Worm (Caenorhabditis elegans) whole organism, late embryonic: ENCODE data around the gene pqe-1.

Experiments used
- C08G9.2 ChIP-seq: sonication (generic microtip); optimal IDR thresholded peaks from 2 replicates; lab custom pipeline; 2016; ENCODE audit warnings: mild to moderate bottlenecking, missing genetic modification characterization, moderate library complexity, missing compliant biosample characterization
- F13H6.1 ChIP-seq: sonication (generic microtip); optimal IDR thresholded peaks from 2 replicates; lab custom pipeline; 2016; ENCODE audit warnings: missing genetic modification characterization, missing compliant biosample characterization
- K09A11.1 ChIP-seq: sonication (generic microtip); optimal IDR thresholded peaks from 2 replicates; lab custom pipeline; 2017; ENCODE audit warnings: antibody characterized with exemption, mild to moderate bottlenecking, missing genetic modification characterization, missing compliant biosample characterization; ENCODE audit not compliant: insufficient read depth
- Y22D7AL.16 ChIP-seq: sonication (generic microtip); optimal IDR thresholded peaks from 2 replicates; lab custom pipeline; 2016; ENCODE audit warnings: missing genetic modification characterization, missing compliant biosample characterization
- ahr-1 ChIP-seq: sonication (generic microtip); optimal IDR thresholded peaks from 2 replicates; lab custom pipeline; 2016; ENCODE audit warnings: missing genetic modification characterization, missing compliant biosample characterization
- ama-1 ChIP-seq: fragments of 150-350 bp; optimal IDR thresholded peaks from 2 replicates; lab custom pipeline; 2014
- ceh-14 ChIP-seq: sonication (generic microtip); optimal IDR thresholded peaks from 2 replicates; lab custom pipeline; 2016; ENCODE audit warnings: missing genotype, missing genetic modification characterization, missing compliant biosample characterization
- ceh-18 ChIP-seq: sonication (generic microtip); optimal IDR thresholded peaks from 2 replicates; lab custom pipeline; 2016; ENCODE audit warnings: missing genetic modification characterization, missing compliant biosample characterization
- ceh-19 ChIP-seq: fragments of 200-800 bp; sonication (Bioruptor generic); optimal IDR thresholded peaks from 2 replicates; lab custom pipeline; 2018; ENCODE audit warnings: mild to moderate bottlenecking, missing genetic modification characterization, missing compliant biosample characterization
- ceh-22 ChIP-seq: sonication (generic microtip); optimal IDR thresholded peaks from 2 replicates; lab custom pipeline; 2017; ENCODE audit warnings: missing biosample characterization, missing genetic modification characterization
- ceh-24 ChIP-seq: sonication (generic microtip); optimal IDR thresholded peaks from 2 replicates; lab custom pipeline; 2016; ENCODE audit warnings: mild to moderate bottlenecking, missing genetic modification characterization, missing compliant biosample characterization
- ceh-30 ChIP-seq: fragments of 150-350 bp; optimal IDR thresholded peaks from 2 replicates; lab custom pipeline; 2014; ENCODE audit warnings: missing biosample characterization, missing genetic modification characterization
- ceh-34 ChIP-seq: sonication (generic microtip); optimal IDR thresholded peaks from 2 replicates; lab custom pipeline; 2016; ENCODE audit warnings: mild to moderate bottlenecking, missing genetic modification characterization, missing compliant biosample characterization
- ceh-48 ChIP-seq: sonication (generic microtip); optimal IDR thresholded peaks from 2 replicates; lab custom pipeline; 2016; ENCODE audit warnings: missing genetic modification characterization, inconsistent platforms, missing compliant biosample characterization
- ceh-6 ChIP-seq: fragments of 200-800 bp; sonication (Bioruptor generic); optimal IDR thresholded peaks from 2 replicates; lab custom pipeline; 2018; ENCODE audit warnings: mild to moderate bottlenecking, missing genetic modification characterization, missing compliant biosample characterization
- ceh-9 ChIP-seq: sonication (generic microtip); optimal IDR thresholded peaks from 2 replicates; lab custom pipeline; 2016; ENCODE audit warnings: mild to moderate bottlenecking, missing genetic modification characterization, inconsistent platforms, missing compliant biosample characterization
- dve-1 ChIP-seq: sonication (generic microtip); optimal IDR thresholded peaks from 2 replicates; lab custom pipeline; 2017; ENCODE audit warnings: antibody characterized with exemption, mild to moderate bottlenecking, missing genetic modification characterization, missing compliant biosample characterization
- elt-2 ChIP-seq: sonication (generic microtip); optimal IDR thresholded peaks from 2 replicates; lab custom pipeline; 2016; ENCODE audit warnings: missing genetic modification reagents, missing genetic modification characterization, missing compliant biosample characterization
- elt-4 ChIP-seq: sonication (generic microtip); optimal IDR thresholded peaks from 2 replicates; lab custom pipeline; 2016; ENCODE audit warnings: missing genetic modification characterization, missing compliant biosample characterization
- ets-4 ChIP-seq: sonication (generic microtip); optimal IDR thresholded peaks from 2 replicates; lab custom pipeline; 2016; ENCODE audit warnings: missing genetic modification characterization, missing compliant biosample characterization
- eyg-1 ChIP-seq: sonication (generic microtip); optimal IDR thresholded peaks from 2 replicates; lab custom pipeline; 2016; ENCODE audit warnings: missing genotype, missing genetic modification characterization, missing compliant biosample characterization
- fax-1 ChIP-seq: sonication (generic microtip); optimal IDR thresholded peaks from 2 replicates; lab custom pipeline; 2016; ENCODE audit warnings: missing genotype, missing genetic modification characterization, missing compliant biosample characterization
- fkh-6 ChIP-seq: sonication (generic microtip); optimal IDR thresholded peaks from 2 replicates; lab custom pipeline; 2016; ENCODE audit warnings: missing genetic modification characterization, missing compliant biosample characterization
- gmeb-2 ChIP-seq: sonication (generic microtip); optimal IDR thresholded peaks from 2 replicates; lab custom pipeline; 2016; ENCODE audit warnings: missing genetic modification characterization, inconsistent platforms, missing compliant biosample characterization
- hlh-15 ChIP-seq: sonication (generic microtip); optimal IDR thresholded peaks from 2 replicates; lab custom pipeline; 2016; ENCODE audit warnings: missing genetic modification characterization, missing compliant biosample characterization
- hlh-30 ChIP-seq: sonication (generic microtip); optimal IDR thresholded peaks from 2 replicates; lab custom pipeline; 2017; ENCODE audit warnings: antibody characterized with exemption, missing genetic modification characterization, missing compliant biosample characterization; ENCODE audit not compliant: insufficient read depth
- hlh-6 ChIP-seq: sonication (generic microtip); optimal IDR thresholded peaks from 2 replicates; lab custom pipeline; 2016; ENCODE audit warnings: missing genotype, missing genetic modification characterization, missing compliant biosample characterization
- hlh-8 ChIP-seq: sonication (generic microtip); optimal IDR thresholded peaks from 2 replicates; lab custom pipeline; 2016; ENCODE audit warnings: missing genotype, missing genetic modification characterization, missing compliant biosample characterization
- lim-6 ChIP-seq: sonication (generic microtip); optimal IDR thresholded peaks from 2 replicates; lab custom pipeline; 2016; ENCODE audit warnings: missing genetic modification characterization, missing compliant biosample characterization
- lin-11 ChIP-seq: fragments of 200-800 bp; sonication (Bioruptor generic); optimal IDR thresholded peaks from 2 replicates; lab custom pipeline; 2018; ENCODE audit warnings: mild to moderate bottlenecking, missing genetic modification characterization, missing compliant biosample characterization
- madf-2 ChIP-seq: sonication (generic microtip); optimal IDR thresholded peaks from 2 replicates; lab custom pipeline; 2017; ENCODE audit warnings: missing genetic modification characterization, missing compliant biosample characterization
- mec-3 ChIP-seq: sonication (generic microtip); optimal IDR thresholded peaks from 2 replicates; lab custom pipeline; 2016; ENCODE audit warnings: borderline replicate concordance, missing genetic modification characterization, missing compliant biosample characterization
- nfya-1 ChIP-seq: sonication (generic microtip); optimal IDR thresholded peaks from 2 replicates; lab custom pipeline; 2017; ENCODE audit warnings: missing genetic modification characterization, mild to moderate bottlenecking, missing compliant biosample characterization, antibody characterized with exemption, moderate library complexity
- nhr-11 ChIP-seq: fragments of 150-350 bp; optimal IDR thresholded peaks from 2 replicates; lab custom pipeline; 2014; ENCODE audit warnings: missing biosample characterization, missing genetic modification characterization
- nhr-232 ChIP-seq: sonication (generic microtip); optimal IDR thresholded peaks from 2 replicates; lab custom pipeline; 2016; ENCODE audit warnings: missing genetic modification characterization, missing compliant biosample characterization
- pag-3 ChIP-seq: sonication (generic microtip); optimal IDR thresholded peaks from 2 replicates; lab custom pipeline; 2016; ENCODE audit warnings: missing compliant biosample characterization, missing genetic modification characterization, borderline replicate concordance
- pat-9 ChIP-seq: fragments of 200-800 bp; sonication (Bioruptor generic); optimal IDR thresholded peaks from 2 replicates; lab custom pipeline; 2018; ENCODE audit warnings: mild to moderate bottlenecking, missing genetic modification characterization, moderate library complexity, missing compliant biosample characterization
- pax-1 ChIP-seq: fragments of 150-350 bp; optimal IDR thresholded peaks from 2 replicates; lab custom pipeline; 2014; ENCODE audit warnings: missing biosample characterization, missing genetic modification characterization
- pha-4 ChIP-seq: fragments of 150-350 bp; optimal IDR thresholded peaks from 2 replicates; lab custom pipeline; 2018; ENCODE audit warnings: missing biosample characterization, missing genetic modification reagents, missing genetic modification characterization
- pqm-1 ChIP-seq: sonication (generic microtip); optimal IDR thresholded peaks from 2 replicates; lab custom pipeline; 2016; ENCODE audit warnings: missing genetic modification characterization, missing compliant biosample characterization
- pros-1 ChIP-seq: fragments of 150-350 bp; optimal IDR thresholded peaks from 2 replicates; lab custom pipeline; 2014; ENCODE audit warnings: missing biosample characterization, missing genetic modification reagents, missing genetic modification characterization
- ref-2 ChIP-seq: sonication (generic microtip); optimal IDR thresholded peaks from 2 replicates; lab custom pipeline; 2016; ENCODE audit warnings: missing genetic modification characterization, missing compliant biosample characterization
- sdc-2 ChIP-seq: sonication (generic microtip); optimal IDR thresholded peaks from 2 replicates; lab custom pipeline; 2016; ENCODE audit warnings: missing genotype, missing genetic modification characterization, missing compliant biosample characterization
- sox-2 ChIP-seq: fragments of 200-800 bp; sonication (Bioruptor generic); IDR thresholded peaks from 2 replicates; pipeline ENCODE4 v1.3.6; 2022; ENCODE audit warnings: missing genetic modification reagents, missing genetic modification characterization, missing compliant biosample characterization
- sox-4 ChIP-seq: sonication (generic microtip); optimal IDR thresholded peaks from 2 replicates; lab custom pipeline; 2017; ENCODE audit warnings: mild to moderate bottlenecking, missing genetic modification characterization, inconsistent platforms, missing compliant biosample characterization
- syd-9 ChIP-seq: sonication (generic microtip); optimal IDR thresholded peaks from 2 replicates; lab custom pipeline; 2016; ENCODE audit warnings: mild to moderate bottlenecking, missing genetic modification characterization, moderate library complexity, missing compliant biosample characterization
- tbx-2 ChIP-seq: sonication (generic microtip); optimal IDR thresholded peaks from 2 replicates; lab custom pipeline; 2016; ENCODE audit warnings: missing genetic modification characterization, missing compliant biosample characterization
- ttx-3 ChIP-seq: sonication (generic microtip); optimal IDR thresholded peaks from 2 replicates; lab custom pipeline; 2016; ENCODE audit warnings: missing genetic modification reagents, missing genetic modification characterization, missing compliant biosample characterization
- unc-42 ChIP-seq: sonication (generic microtip); optimal IDR thresholded peaks from 2 replicates; lab custom pipeline; 2016; ENCODE audit warnings: missing genotype, missing genetic modification characterization, missing compliant biosample characterization
- unc-55 ChIP-seq: sonication (generic microtip); optimal IDR thresholded peaks from 2 replicates; lab custom pipeline; 2017; ENCODE audit warnings: missing biosample characterization, missing genetic modification reagents, missing genetic modification characterization

pqe-1 gene

DNA sequence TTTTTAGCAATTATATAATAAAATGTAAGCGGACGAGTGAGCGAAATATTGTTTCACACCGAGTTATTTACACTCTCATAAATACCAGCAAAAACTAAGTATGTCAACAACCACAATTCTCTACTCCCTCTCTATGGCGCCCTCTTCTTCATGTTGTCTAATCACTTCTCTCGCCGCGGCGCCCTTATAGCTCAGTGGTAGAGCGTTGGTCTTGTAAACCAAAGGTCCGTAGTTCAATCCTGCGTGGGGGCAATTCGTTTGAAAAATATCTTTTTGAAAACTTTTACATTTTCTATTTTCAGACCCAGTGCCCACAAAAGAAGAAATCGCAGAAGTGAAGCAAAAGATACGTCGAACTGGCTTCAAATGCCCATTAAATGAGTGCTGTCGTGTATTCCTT lies 5.3 kb upstream of the pqe-1 start (continued):
- TF ChIP-seq ceh-24 (tag; lab: Kevin White, UChicago) (peak; percentile 35), hlh-15 (peak; percentile 20), K09A11.1 (no peak), pag-3 (peak; percentile 30), fax-1 (tag; lab: Kevin White, UChicago) (peak; percentile 69), syd-9 (tag; lab: Kevin White, UChicago) (peak; percentile 46), eyg-1 (tag; lab: Kevin White, UChicago) (no peak), ceh-34 (peak; percentile 15), sdc-2 (tag; lab: Kevin White, UChicago) (peak; percentile 54), ceh-19 (GFP tag; lab: Kevin White, UChicago) (peak; percentile 52), hlh-6 (tag; lab: Kevin White, UChicago) (peak; percentile 54), madf-2 (tag; lab: Kevin White, UChicago) (peak; percentile 70), hlh-30 (tag; lab: Kevin White, UChicago) (no peak), hlh-8 (tag; lab: Kevin White, UChicago) (no peak), sox-2 (GFP tag; lab: Robert Waterston, UW) (no peak), ceh-48 (tag; lab: Kevin White, UChicago) (peak; percentile 24), ahr-1 (tag; lab: Kevin White, UChicago) (peak; percentile 5), pat-9 (tag; lab: Kevin White, UChicago) (peak; percentile 61), nfya-1 (tag; lab: Kevin White, UChicago) (no peak), lin-11 (tag; lab: Kevin White, UChicago) (peak; percentile 37), ceh-18 (tag; lab: Kevin White, UChicago) (peak; percentile 67)

DNA sequence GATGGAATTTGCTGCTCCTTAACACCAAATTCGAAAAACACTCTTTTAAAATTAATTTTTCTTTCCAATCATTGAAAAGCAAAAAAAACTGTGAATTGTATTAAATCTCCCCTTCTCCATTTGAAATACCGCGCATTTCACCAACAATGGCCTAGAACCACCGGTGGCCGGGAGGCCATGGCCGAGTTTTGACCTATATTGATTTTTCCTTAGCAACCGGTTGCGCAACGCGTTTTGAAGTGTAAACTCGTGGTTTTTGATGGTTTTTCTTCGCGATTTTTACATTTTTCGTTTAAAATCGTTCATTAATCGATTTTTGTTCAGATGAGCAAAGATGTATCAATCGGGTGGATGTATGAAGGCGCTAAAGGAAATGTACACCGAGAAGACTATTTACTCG lies 2.8 kb upstream of the pqe-1 start, which contains the start of gene mog-3:
Gene mog-3, plus strand, starts transcription at position 319 of the 400 bp plus-strand sequence.
- TF ChIP-seq hlh-8 (tag; lab: Kevin White, UChicago) (peak; percentile 87), ceh-22 (no peak), ttx-3 (tag; lab: Kevin White, UChicago) (peak; percentile 23), sox-4 (no peak), nhr-232 (tag; lab: Kevin White, UChicago) (no peak), lim-6 (peak; percentile 82), pha-4 (tag; lab: Kevin White, UChicago) (no peak), hlh-6 (tag; lab: Kevin White, UChicago) (peak; percentile 44), F13H6.1 (tag; lab: Kevin White, UChicago) (peak; percentile 59), ceh-9 (tag; lab: Kevin White, UChicago) (no peak), ceh-30 (no peak), pax-1 (tag; lab: Kevin White, UChicago) (no peak), ref-2 (tag; lab: Kevin White, UChicago) (peak; percentile 78), unc-42 (tag; lab: Kevin White, UChicago) (peak; percentile 57), dve-1 (tag; lab: Kevin White, UChicago) (no peak), tbx-2 (peak; percentile 91), unc-55 (no peak), Y22D7AL.16 (tag; lab: Kevin White, UChicago) (no peak), mec-3 (tag; lab: Kevin White, UChicago) (peak; percentile 88), eyg-1 (tag; lab: Kevin White, UChicago) (no peak), ama-1 (lab: Kevin White, UChicago) (no peak), madf-2 (tag; lab: Kevin White, UChicago) (peak; percentile 26), ceh-19 (GFP tag; lab: Kevin White, UChicago) (no peak), ceh-14 (tag; lab: Kevin White, UChicago) (peak; percentile 72), nhr-11 (tag; lab: Kevin White, UChicago) (no peak), fax-1 (tag; lab: Kevin White, UChicago) (peak; percentile 68), elt-4 (tag; lab: Kevin White, UChicago) (no peak), C08G9.2 (peak; percentile 97), gmeb-2 (tag; lab: Kevin White, UChicago) (peak; percentile 9), pag-3 (no peak), ets-4 (tag; lab: Kevin White, UChicago) (peak; percentile 100), ceh-6 (GFP tag; lab: Kevin White, UChicago) (no peak), pros-1 (tag; lab: Kevin White, UChicago) (no peak), lin-11 (tag; lab: Kevin White, UChicago) (no peak), pqm-1 (peak; percentile 50), elt-2 (tag; lab: Kevin White, UChicago) (peak; percentile 64), sdc-2 (tag; lab: Kevin White, UChicago) (no peak), ceh-18 (tag; lab: Kevin White, UChicago) (peak; percentile 7), fkh-6 (tag; lab: Kevin White, UChicago) (peak; percentile 69), syd-9 (tag; lab: Kevin White, UChicago) (no peak)
